Worm (Caenorhabditis elegans): ENCODE measurements around the gene ZK632.4.

The ZK632.4 gene

ce11 chrIII:9818763-9819162 lies 11.5 kb upstream of the ZK632.4 start, which contains the start of gene panl-3 (continued):
- TF ChIP-seq rec-8 (tag; optimal IDR thresholded peaks at IDR 0.05), result no peak
- no peak for TF ChIP-seq sptf-2 (GFP tag; optimal IDR thresholded peaks at IDR 0.05)
- 0 out of 2 replicates have a peak, but pooled peaks have one; percentile 66 for TF ChIP-seq ztf-6 (GFP tag; IDR thresholded peaks at IDR 0.05)
- peak; percentile 39 to 46 for TF ChIP-seq let-607 (tag; optimal IDR thresholded peaks at IDR 0.05)
- no peak for TF ChIP-seq tbp1 (GFP tag; optimal IDR thresholded peaks at IDR 0.05)
- TF ChIP-seq ceh-27 (GFP tag; optimal IDR thresholded peaks at IDR 0.05), result peak; percentile 49
- 0 out of 2 replicates have a peak, but pooled peaks have one; percentile 12 for TF ChIP-seq pbrm-1 (GFP tag; IDR thresholded peaks at IDR 0.05)
- peak; percentile 31 for TF ChIP-seq ztf-18 (tag; optimal IDR thresholded peaks at IDR 0.05)
- TF ChIP-seq snpc-4 (GFP tag; optimal IDR thresholded peaks at IDR 0.05), result no peak
- TF ChIP-seq snpc-4 (tag; optimal IDR thresholded peaks at IDR 0.05), result peak in 2 of 4 experiments; percentile 31 to 38
- TF ChIP-seq attf-5 (GFP tag; optimal IDR thresholded peaks at IDR 0.05), result peak; percentile 88
- no peak for TF ChIP-seq T26A5.8 (tag; optimal IDR thresholded peaks at IDR 0.05)
- TF ChIP-seq dox-1 (GFP tag; IDR thresholded peaks at IDR 0.05), result 0 out of 2 replicates have a peak, but pooled peaks have one; percentile 26
- TF ChIP-seq somi-1 (GFP tag; optimal IDR thresholded peaks at IDR 0.05), result peak; percentile 36
- TF ChIP-seq Y67H2A.10 (GFP tag; conservative IDR thresholded peaks at IDR 0.05), result no peak
- no peak for TF ChIP-seq hlh-26 (GFP tag; conservative IDR thresholded peaks at IDR 0.05)
- peak; percentile 22 for TF ChIP-seq ama-1 (optimal IDR thresholded peaks at IDR 0.05)
- no peak for TF ChIP-seq ama-1 (GFP tag; optimal IDR thresholded peaks at IDR 0.05)
- 0 out of 2 replicates have a peak, but pooled peaks have one; percentile 18 for TF ChIP-seq nfyb-1 (GFP tag; IDR thresholded peaks at IDR 0.05)
- peak; percentile 52 for TF ChIP-seq chd-7 (tag; optimal IDR thresholded peaks at IDR 0.05)
- TF ChIP-seq cebp-1 (GFP tag; IDR thresholded peaks at IDR 0.05), result peak; percentile 47; the same call in 1 of the 2 replicates
- TF ChIP-seq cebp-1 (tag; optimal IDR thresholded peaks at IDR 0.05), result peak; percentile 64
- no peak for TF ChIP-seq attf-3 (GFP tag; conservative IDR thresholded peaks at IDR 0.05)

- TF ChIP-seq Y79H2A.3 (GFP tag; conservative IDR thresholded peaks at IDR 0.05) (no peak), madf-6 (GFP tag; IDR thresholded peaks at IDR 0.05) (peak; percentile 60), ztf-6 (GFP tag; IDR thresholded peaks at IDR 0.05) (no peak), rec-8 (tag; optimal IDR thresholded peaks at IDR 0.05) (no peak), ztf-28 (GFP tag; IDR thresholded peaks at IDR 0.05) (no peak), lsl-1 (GFP tag; optimal IDR thresholded peaks at IDR 0.05) (peak; percentile 93), ets-4 (GFP tag; optimal IDR thresholded peaks at IDR 0.05) (no peak), rcor-1 (GFP tag; IDR thresholded peaks at IDR 0.05) (no peak), F49E8.2 (tag; optimal IDR thresholded peaks at IDR 0.05; ENCODE audit: insufficient read depth) (peak; percentile 26), lir-1 (GFP tag; conservative IDR thresholded peaks at IDR 0.05) (no peak), F22D6.2 (tag; optimal IDR thresholded peaks at IDR 0.05) (no peak), cebp-2 (GFP tag; IDR thresholded peaks at IDR 0.05) (no peak), snpc-3.4 (tag; optimal IDR thresholded peaks at IDR 0.05) (peak; percentile 1), madf-8 (GFP tag; conservative IDR thresholded peaks at IDR 0.05) (0 out of 2 replicates have a peak, but pooled peaks have one; percentile 24), unc-62 (GFP tag; optimal IDR thresholded peaks at IDR 0.05) (no peak), nhr-27 (tag; optimal IDR thresholded peaks at IDR 0.05) (no peak), B0035.1 (tag; optimal IDR thresholded peaks at IDR 0.05) (no peak), F57A8.1 (GFP tag; optimal IDR thresholded peaks at IDR 0.05) (no peak), hrde-1 (tag; optimal IDR thresholded peaks at IDR 0.05; ENCODE audit: borderline replicate concordance) (no peak), mes-4 (tag; optimal IDR thresholded peaks at IDR 0.05) (no peak), nfya-1 (tag; optimal IDR thresholded peaks at IDR 0.05; ENCODE audit: borderline replicate concordance, insufficient read depth) (no peak), snpc-4 (GFP tag; optimal IDR thresholded peaks at IDR 0.05) (no peak), snpc-4 (tag; optimal IDR thresholded peaks at IDR 0.05) (no peak), hsf-1 (GFP tag; IDR thresholded peaks at IDR 0.05) (no peak), efl-1 (GFP tag; optimal IDR thresholded peaks at IDR 0.05) (peak; percentile 35), nfyb-1 (GFP tag; IDR thresholded peaks at IDR 0.05) (no peak), bed-2 (GFP tag; IDR thresholded peaks at IDR 0.05) (no peak), ceh-100 (GFP tag; IDR thresholded peaks at IDR 0.05) (no peak), lsy-27 (tag; optimal IDR thresholded peaks at IDR 0.05; ENCODE audit: borderline replicate concordance, insufficient read depth) (no peak)
Measured at ce11 chrIII:9817894-9818293, 10.6 kb upstream of the ZK632.4 start.

Measured in whole organism, young adult.